Fruit fly (Drosophila melanogaster) whole organism, embryonic: Measurements from ENCODE around the gene SkpC.

Experiments
- Abd-B ChIP-seq: fragments of 200-800 bp; sonication (Bioruptor generic); optimal IDR thresholded peaks from 2 replicates; lab custom pipeline; 2018; ENCODE audit warnings: missing biosample characterization, mild to moderate bottlenecking, missing genetic modification characterization, moderate library complexity
- Asciz ChIP-seq: fragments of 200-800 bp; sonication (Bioruptor generic); optimal IDR thresholded peaks from 2 replicates; lab custom pipeline; 2017; ENCODE audit warnings: missing biosample characterization, mild to moderate bottlenecking, missing genetic modification characterization, missing genetic modification reagents
- CG10462 ChIP-seq: fragments of 200-800 bp; sonication (Bioruptor generic); optimal IDR thresholded peaks from 2 replicates; lab custom pipeline; 2016; ENCODE audit warnings: missing biosample characterization, missing genetic modification characterization
- CG10959 ChIP-seq: fragments of 200-800 bp; sonication (Bioruptor generic); IDR thresholded peaks from 2 replicates; pipeline ENCODE4 v1.3.6; 2022; ENCODE audit warnings: missing biosample characterization, missing genetic modification characterization
- CG11247 ChIP-seq: fragments of 200-800 bp; sonication (Bioruptor generic); IDR thresholded peaks from 2 replicates; pipeline ENCODE4 v1.3.6; 2022; ENCODE audit warnings: missing biosample characterization, missing genetic modification characterization
- CG12299 ChIP-seq: fragments of 200-800 bp; sonication (Bioruptor generic); optimal IDR thresholded peaks from 2 replicates; lab custom pipeline; 2018; ENCODE audit warnings: missing biosample characterization, mild to moderate bottlenecking, missing genetic modification characterization
- CG1233 ChIP-seq: fragments of 200-800 bp; sonication (Bioruptor generic); optimal IDR thresholded peaks from 4 replicates; lab custom pipeline; 2018; ENCODE audit warnings: missing biosample characterization, mild to moderate bottlenecking, missing genetic modification characterization
- CG12391 ChIP-seq: fragments of 200-800 bp; sonication (Bioruptor generic); optimal IDR thresholded peaks from 3 replicates; lab custom pipeline; 2018; ENCODE audit warnings: missing biosample characterization, mild to moderate bottlenecking, missing genetic modification characterization, moderate library complexity
- CG13624 ChIP-seq: fragments of 200-800 bp; sonication (Bioruptor generic); optimal IDR thresholded peaks from 2 replicates; lab custom pipeline; 2016; ENCODE audit warnings: missing biosample characterization, missing genetic modification characterization
- CG15073 ChIP-seq: fragments of 200-800 bp; sonication (Bioruptor generic); optimal IDR thresholded peaks from 2 replicates; lab custom pipeline; 2016; ENCODE audit warnings: missing biosample characterization, missing genetic modification characterization
- CG16863 ChIP-seq: fragments of 200-800 bp; sonication (Bioruptor generic); optimal IDR thresholded peaks from 3 replicates; lab custom pipeline; 2016; ENCODE audit warnings: missing biosample characterization, missing genetic modification characterization
- CG1832 ChIP-seq: fragments of 200-800 bp; sonication (Bioruptor generic); optimal IDR thresholded peaks from 2 replicates; lab custom pipeline; 2017; ENCODE audit warnings: missing biosample characterization, mild to moderate bottlenecking, missing genetic modification characterization, inconsistent platforms
- CG18599 ChIP-seq: fragments of 200-800 bp; sonication (Bioruptor generic); optimal IDR thresholded peaks from 3 replicates; lab custom pipeline; 2017; ENCODE audit warnings: missing biosample characterization, missing genetic modification characterization, mild to moderate bottlenecking, moderate library complexity, missing genetic modification reagents
- CG30403 ChIP-seq: fragments of 200-800 bp; sonication (Bioruptor generic); optimal IDR thresholded peaks from 3 replicates; lab custom pipeline; 2016; ENCODE audit warnings: missing biosample characterization, missing genetic modification characterization
- CG32767 ChIP-seq: fragments of 200-800 bp; sonication (Bioruptor generic); IDR thresholded peaks from 2 replicates; pipeline ENCODE4 v1.3.6; 2022; ENCODE audit warnings: missing biosample characterization, missing genetic modification characterization
- CG43689 ChIP-seq: fragments of 200-800 bp; sonication (Bioruptor generic); IDR thresholded peaks from 2 replicates; pipeline ENCODE4 v1.3.6; 2022; ENCODE audit warnings: missing biosample characterization, missing genetic modification characterization
- CG4707 ChIP-seq: fragments of 200-800 bp; sonication (Bioruptor generic); optimal IDR thresholded peaks from 2 replicates; lab custom pipeline; 2018; ENCODE audit warnings: missing biosample characterization, mild to moderate bottlenecking, missing genetic modification characterization, moderate library complexity
- CG8290 ChIP-seq, 3 experiments: fragments of 200-800 bp; sonication (Bioruptor generic); optimal IDR thresholded peaks; 2 replicates each; lab custom pipeline; 2016 to 2019; ENCODE audit warnings: missing biosample characterization in 3 of 3, missing genetic modification characterization in 3 of 3, mild to moderate bottlenecking in 2 of 3, moderate library complexity in 1 of 3
- CG8478 ChIP-seq: fragments of >200 bp; optimal IDR thresholded peaks from 2 replicates; lab custom pipeline; 2018
- Camta ChIP-seq: fragments of 200-800 bp; sonication (Bioruptor generic); optimal IDR thresholded peaks from 2 replicates; lab custom pipeline; 2016; ENCODE audit warnings: missing biosample characterization, missing genetic modification characterization
- Chrac-16 ChIP-seq: fragments of 200-800 bp; sonication (Bioruptor generic); optimal IDR thresholded peaks from 3 replicates; lab custom pipeline; 2016; ENCODE audit warnings: missing biosample characterization, missing genetic modification characterization
- Doc3 ChIP-seq: fragments of 200-800 bp; sonication (Bioruptor generic); IDR thresholded peaks from 3 replicates; pipeline ENCODE4 v1.3.6; 2022; ENCODE audit warnings: missing biosample characterization, missing genetic modification characterization; ENCODE audit not compliant: partially characterized antibody
- GATAe ChIP-seq: fragments of 200-800 bp; sonication (Bioruptor generic); conservative IDR thresholded peaks from 2 replicates; pipeline ENCODE4 v1.3.6; 2022; ENCODE audit warnings: missing biosample characterization, missing genetic modification characterization
- HLH3B ChIP-seq: fragments of 200-800 bp; sonication (Bioruptor generic); IDR thresholded peaks from 2 replicates; pipeline ENCODE4 v1.3.6; 2022; ENCODE audit warnings: missing biosample characterization, missing genetic modification characterization
- HLH54F ChIP-seq: fragments of 200-800 bp; sonication (Bioruptor generic); optimal IDR thresholded peaks from 3 replicates; lab custom pipeline; 2016; ENCODE audit warnings: missing biosample characterization, missing genetic modification characterization
- Hey ChIP-seq: fragments of 200-800 bp; sonication (Bioruptor generic); optimal IDR thresholded peaks from 3 replicates; lab custom pipeline; 2018; ENCODE audit warnings: missing biosample characterization, mild to moderate bottlenecking, missing genetic modification characterization
- Kr ChIP-seq: fragments of 200-800 bp; sonication (Bioruptor generic); optimal IDR thresholded peaks from 2 replicates; lab custom pipeline; 2017; ENCODE audit warnings: missing biosample characterization, mild to moderate bottlenecking, missing genetic modification characterization
- Lpt ChIP-seq: fragments of >200 bp; optimal IDR thresholded peaks from 2 replicates; lab custom pipeline; 2018; ENCODE audit warnings: missing biosample characterization, missing genetic modification characterization
- Max ChIP-seq: fragments of 200-800 bp; sonication (Bioruptor generic); optimal IDR thresholded peaks from 2 replicates; lab custom pipeline; 2016; ENCODE audit warnings: missing biosample characterization, mild to moderate bottlenecking, missing genetic modification characterization
- Mes4 ChIP-seq: fragments of 200-800 bp; sonication (Bioruptor generic); optimal IDR thresholded peaks from 2 replicates; lab custom pipeline; 2016; ENCODE audit warnings: missing biosample characterization, missing genetic modification characterization
- Oaz ChIP-seq: fragments of 200-800 bp; sonication (Bioruptor generic); IDR thresholded peaks from 2 replicates; pipeline ENCODE4 v1.3.6; 2022; ENCODE audit warnings: missing biosample characterization, missing genetic modification characterization
- Poxn ChIP-seq: fragments of 200-800 bp; sonication (Bioruptor generic); IDR thresholded peaks from 2 replicates; pipeline ENCODE4 v1.3.6; 2022; ENCODE audit warnings: missing biosample characterization, missing genetic modification characterization
- Scr ChIP-seq: fragments of 200-800 bp; sonication (Bioruptor generic); IDR thresholded peaks from 2 replicates; pipeline ENCODE4 v1.3.6; 2022; ENCODE audit warnings: missing biosample characterization, missing genetic modification characterization; ENCODE audit not compliant: partially characterized antibody
- YL-1 ChIP-seq: fragments of 200-800 bp; sonication (Bioruptor generic); optimal IDR thresholded peaks from 3 replicates; lab custom pipeline; 2017; ENCODE audit warnings: missing biosample characterization, mild to moderate bottlenecking, missing genetic modification characterization
- ase ChIP-seq: fragments of 200-800 bp; sonication (Bioruptor generic); IDR thresholded peaks from 3 replicates; pipeline ENCODE4 v1.3.6; 2022; ENCODE audit warnings: missing biosample characterization, missing genetic modification characterization
- chm ChIP-seq: fragments of 200-800 bp; sonication (Bioruptor generic); IDR thresholded peaks from 2 replicates; pipeline ENCODE4 v1.3.6; 2022; ENCODE audit warnings: missing biosample characterization, missing genetic modification characterization
- dan ChIP-seq: fragments of 200-800 bp; sonication (Bioruptor generic); IDR thresholded peaks from 2 replicates; pipeline ENCODE4 v1.3.6; 2022; ENCODE audit warnings: missing biosample characterization, missing genetic modification characterization
- en ChIP-seq: fragments of 200-800 bp; sonication (Bioruptor generic); optimal IDR thresholded peaks from 2 replicates; lab custom pipeline; 2016; ENCODE audit warnings: missing biosample characterization, missing genetic modification characterization
- ewg ChIP-seq: fragments of 200-800 bp; sonication (Bioruptor generic); optimal IDR thresholded peaks from 3 replicates; lab custom pipeline; 2017; ENCODE audit warnings: mild to moderate bottlenecking, missing biosample characterization, missing genetic modification reagents, missing genetic modification characterization
- gro ChIP-seq: fragments of 200-800 bp; sonication (Bioruptor generic); optimal IDR thresholded peaks from 2 replicates; lab custom pipeline; 2016; ENCODE audit warnings: missing biosample characterization, missing genetic modification characterization
- gt ChIP-seq: fragments of 200-800 bp; sonication (Bioruptor generic); IDR thresholded peaks from 2 replicates; pipeline ENCODE4 v1.3.6; 2022; ENCODE audit warnings: missing biosample characterization, missing genetic modification characterization
- ham ChIP-seq: fragments of 200-800 bp; sonication (Bioruptor generic); IDR thresholded peaks from 2 replicates; pipeline ENCODE4 v1.3.6; 2022; ENCODE audit warnings: missing biosample characterization, missing genetic modification characterization
- inv ChIP-seq: fragments of 200-800 bp; sonication (Bioruptor generic); IDR thresholded peaks from 2 replicates; pipeline ENCODE4 v1.3.6; 2022; ENCODE audit warnings: missing biosample characterization, missing genetic modification characterization; ENCODE audit not compliant: partially characterized antibody
- kni ChIP-seq: fragments of 200-800 bp; sonication (Bioruptor generic); optimal IDR thresholded peaks from 3 replicates; lab custom pipeline; 2017; ENCODE audit warnings: mild to moderate bottlenecking, missing biosample characterization, missing genetic modification reagents, missing genetic modification characterization
- lola ChIP-seq, 3 experiments: fragments of >200 bp in 2 of 3; fragments of 200-800 bp in 1 of 3; sonication (Bioruptor generic) in 1 of 3; optimal IDR thresholded peaks; 2 replicates each; lab custom pipeline; 2017 to 2019; ENCODE audit warnings: missing biosample characterization in 3 of 3, missing genetic modification characterization in 3 of 3, mild to moderate bottlenecking in 1 of 3, moderate library complexity in 1 of 3
- org-1 ChIP-seq: fragments of 200-800 bp; sonication (Bioruptor generic); optimal IDR thresholded peaks from 2 replicates; lab custom pipeline; 2017; ENCODE audit warnings: missing biosample characterization, missing genetic modification characterization
- psq ChIP-seq: fragments of 200-800 bp; sonication (Bioruptor generic); optimal IDR thresholded peaks from 2 replicates; lab custom pipeline; 2017; ENCODE audit warnings: missing biosample characterization, missing genetic modification characterization
- scrt ChIP-seq: fragments of 200-800 bp; sonication (Bioruptor generic); optimal IDR thresholded peaks from 2 replicates; lab custom pipeline; 2018; ENCODE audit warnings: missing biosample characterization, mild to moderate bottlenecking, missing genetic modification characterization, moderate library complexity
- shn ChIP-seq: fragments of 200-800 bp; sonication (Bioruptor generic); optimal IDR thresholded peaks from 3 replicates; lab custom pipeline; 2016; ENCODE audit warnings: missing biosample characterization, missing genetic modification characterization
- tna ChIP-seq: fragments of 200-800 bp; sonication (Bioruptor generic); IDR thresholded peaks from 2 replicates; pipeline ENCODE4 v1.3.6; 2022; ENCODE audit warnings: missing biosample characterization, missing genetic modification characterization; ENCODE audit not compliant: partially characterized antibody
- unc-4 ChIP-seq: fragments of 200-800 bp; sonication (Bioruptor generic); IDR thresholded peaks from 2 replicates; pipeline ENCODE4 v1.3.6; 2022; ENCODE audit warnings: missing biosample characterization, missing genetic modification characterization; ENCODE audit not compliant: partially characterized antibody

Gene SkpC

dm6 chrX:19851989-19852307 lies 36.1 kb downstream of the SkpC start, which contains the start of the genes pico and Nup205 (continued):
- no peak for TF ChIP-seq scrt (GFP tag; lab: Kevin White, UChicago)
- peak; percentile 54; the same call in 1 of the 2 replicates for TF ChIP-seq inv (GFP tag; lab: Robert Waterston, UW)
- no peak for TF ChIP-seq lola (GFP tag; optimal IDR thresholded peaks at IDR 0.05; lab: Kevin White, UChicago)
- no peak for TF ChIP-seq gt (GFP tag; lab: Robert Waterston, UW)
- no peak for TF ChIP-seq Poxn (GFP tag; lab: Robert Waterston, UW)
- TF ChIP-seq CG13624 (GFP tag; lab: Kevin White, UChicago) = peak; percentile 62
- no peak for TF ChIP-seq gro
- no peak for TF ChIP-seq CG1832 (GFP tag; lab: Kevin White, UChicago)
- peak; percentile 80 for TF ChIP-seq CG8290 (GFP tag; optimal IDR thresholded peaks at IDR 0.05; lab: Kevin White, UChicago)
- TF ChIP-seq CG8290 (tag; optimal IDR thresholded peaks at IDR 0.05; lab: Kevin White, UChicago) = no peak
- no peak for TF ChIP-seq CG10959 (GFP tag; lab: Robert Waterston, UW)
- no peak for TF ChIP-seq ham (GFP tag; lab: Robert Waterston, UW)
- TF ChIP-seq CG18599 = peak; percentile 53
- peak; percentile 63 for TF ChIP-seq CG16863 (GFP tag; lab: Kevin White, UChicago)
- TF ChIP-seq shn (GFP tag; lab: Kevin White, UChicago) = peak; percentile 29
- no peak for TF ChIP-seq Asciz
- TF ChIP-seq HLH54F = peak; percentile 42
- no peak for TF ChIP-seq en (GFP tag; lab: Kevin White, UChicago)
- peak; percentile 3 for TF ChIP-seq Chrac-16
- TF ChIP-seq Oaz (GFP tag; lab: Robert Waterston, UW) = no peak
- no peak for TF ChIP-seq Lpt
- peak; percentile 48 for TF ChIP-seq ewg (GFP tag; lab: Kevin White, UChicago)
- no peak for TF ChIP-seq CG1233 (GFP tag; lab: Kevin White, UChicago)
- TF ChIP-seq CG8478 (lab: Kevin White, UChicago) = no peak
- 0 out of 2 replicates have a peak, but pooled peaks have one; percentile 8 for TF ChIP-seq CG11247 (GFP tag; lab: Robert Waterston, UW)
- TF ChIP-seq CG10462 = no peak
- TF ChIP-seq kni = no peak
- peak; percentile 78 for TF ChIP-seq unc-4
- TF ChIP-seq Max (GFP tag; lab: Kevin White, UChicago) = peak; percentile 10
- TF ChIP-seq chm (GFP tag; lab: Robert Waterston, UW) = peak; percentile 59
- TF ChIP-seq Hey (tag; lab: Kevin White, UChicago) = no peak
- TF ChIP-seq CG43689 = no peak
- TF ChIP-seq CG15073 (GFP tag; lab: Kevin White, UChicago) = no peak
- no peak for TF ChIP-seq HLH3B (GFP tag; lab: Robert Waterston, UW)
- TF ChIP-seq YL-1 (GFP tag; lab: Kevin White, UChicago) = peak; percentile 45
- no peak for TF ChIP-seq CG4707
- TF ChIP-seq CG12299 (tag; lab: Kevin White, UChicago) = no peak
- TF ChIP-seq Abd-B = peak; percentile 21
- peak; percentile 26 for TF ChIP-seq Mes4 (GFP tag; lab: Kevin White, UChicago)
- peak; percentile 20 for TF ChIP-seq Camta (GFP tag; lab: Kevin White, UChicago)
- peak; percentile 80 for TF ChIP-seq tna (GFP tag; lab: Robert Waterston, UW)
- no peak for TF ChIP-seq Kr (GFP tag; lab: Kevin White, UChicago)
- TF ChIP-seq Scr = peak; percentile 68
- no peak for TF ChIP-seq org-1
- TF ChIP-seq CG32767 (GFP tag; lab: Robert Waterston, UW) = no peak
- peak; percentile 57; the same call in 1 of the 3 replicates for TF ChIP-seq Doc3 (GFP tag; lab: Robert Waterston, UW)
- TF ChIP-seq CG30403 = peak; percentile 32
- no peak for TF ChIP-seq GATAe
- peak; percentile 41 for TF ChIP-seq CG12391 (tag; lab: Kevin White, UChicago)
- TF ChIP-seq ase (GFP tag; lab: Robert Waterston, UW) = no peak
- TF ChIP-seq dan (GFP tag; lab: Robert Waterston, UW) = no peak
- TF ChIP-seq psq (GFP tag; lab: Kevin White, UChicago) = no peak
